Worm (Caenorhabditis elegans): Measurements from ENCODE around the gene K02F6.8.
A peak's percentile ranks its signal among the peaks of the same experiment; 100 is the strongest.

Gene K02F6.8

DNA sequence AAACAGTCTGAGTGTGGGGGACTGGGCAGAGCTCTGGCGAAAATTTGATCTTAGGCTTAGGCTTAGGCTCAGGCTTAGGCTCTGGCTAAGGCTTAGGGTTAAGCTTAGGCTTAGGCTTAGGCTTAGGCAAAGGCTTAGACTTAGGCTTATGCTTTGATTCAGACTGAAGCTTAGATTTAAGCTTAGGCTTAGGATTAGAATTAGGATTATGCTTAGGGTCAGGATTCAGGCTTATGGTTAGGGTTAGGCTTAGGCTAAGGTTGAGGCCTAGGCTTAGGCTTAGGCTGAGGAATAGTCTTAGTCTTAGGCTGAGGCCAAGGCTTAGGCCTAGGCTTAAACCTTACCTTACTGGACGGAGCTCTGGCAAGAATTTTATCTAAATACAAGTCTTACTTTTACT lies 8.0 kb downstream of the K02F6.8 start:
- TF ChIP-seq ham-2 (GFP tag; optimal IDR thresholded peaks at IDR 0.05), result peak; percentile 12
- TF ChIP-seq mls-2 (tag; optimal IDR thresholded peaks at IDR 0.05), result no peak

DNA sequence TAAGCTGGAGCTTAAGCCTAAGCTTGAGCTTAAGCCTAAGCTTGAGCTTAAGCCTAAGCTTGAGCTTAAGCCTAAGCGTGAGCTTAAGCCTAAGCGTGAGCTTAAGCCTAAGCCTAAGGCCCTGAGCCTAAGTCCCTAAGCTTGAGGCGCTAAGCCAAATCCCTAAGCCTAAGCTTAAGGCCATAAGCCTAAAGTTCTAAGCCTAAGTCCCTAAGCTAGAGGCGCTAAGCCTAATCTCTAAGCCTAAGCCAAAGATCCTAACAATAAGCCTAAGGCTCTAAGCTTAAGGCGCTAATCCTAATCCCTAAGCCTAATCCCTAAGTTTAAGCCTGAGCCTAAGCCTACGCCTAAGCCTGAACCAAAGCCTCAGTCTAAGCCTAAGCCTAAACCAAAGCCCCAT lies 9.2 kb downstream of the K02F6.8 start:
- TF ChIP-seq tbx-8 (GFP tag; optimal IDR thresholded peaks at IDR 0.05), result no peak
- TF ChIP-seq ham-2 (GFP tag; optimal IDR thresholded peaks at IDR 0.05), result peak; percentile 14
- no peak for TF ChIP-seq unc-62 (GFP tag; optimal IDR thresholded peaks at IDR 0.05)
- TF ChIP-seq ceh-83 (GFP tag; optimal IDR thresholded peaks at IDR 0.05), result no peak
- TF ChIP-seq ztf-11 (tag; optimal IDR thresholded peaks at IDR 0.05), result no peak
- no peak for TF ChIP-seq mls-2 (tag; optimal IDR thresholded peaks at IDR 0.05)

- no peak for TF ChIP-seq ceh-39 (tag; optimal IDR thresholded peaks at IDR 0.05)
- TF ChIP-seq nhr-76 (tag; optimal IDR thresholded peaks at IDR 0.05), result no peak
- no peak for TF ChIP-seq unc-120 (tag; optimal IDR thresholded peaks at IDR 0.05; ENCODE audit: poor library complexity, severe bottlenecking)
- TF ChIP-seq ceh-83 (GFP tag; optimal IDR thresholded peaks at IDR 0.05), result no peak
- TF ChIP-seq unc-62 (GFP tag; optimal IDR thresholded peaks at IDR 0.05), result no peak
- no peak for TF ChIP-seq lin-32 (GFP tag; optimal IDR thresholded peaks at IDR 0.05)
- no peak for TF ChIP-seq nhr-237 (tag; optimal IDR thresholded peaks at IDR 0.05)
- no peak for TF ChIP-seq unc-39 (tag; optimal IDR thresholded peaks at IDR 0.05)
- no peak for TF ChIP-seq lsy-2 (tag; optimal IDR thresholded peaks at IDR 0.05)
- no peak for TF ChIP-seq mls-2 (tag; optimal IDR thresholded peaks at IDR 0.05)
- no peak for TF ChIP-seq M03D4.4 (tag; optimal IDR thresholded peaks at IDR 0.05)
- TF ChIP-seq bed-3 (GFP tag; optimal IDR thresholded peaks at IDR 0.05), result no peak
- TF ChIP-seq mab-5 (tag; optimal IDR thresholded peaks at IDR 0.05), result no peak
- TF ChIP-seq sptf-1 (tag; optimal IDR thresholded peaks at IDR 0.05), result no peak
These were observed 12.9 kb downstream of the K02F6.8 start, which contains the start of gene bath-13 for ce11 chrII:2521960-2522359. Gene bath-13, minus strand, starts transcription at chrII:2522060.

ce11 chrII:2518487-2518886 lies 16.4 kb downstream of the K02F6.8 start:
- no peak for TF ChIP-seq unc-120 (tag; optimal IDR thresholded peaks at IDR 0.05; ENCODE audit: poor library complexity, severe bottlenecking)
- no peak for TF ChIP-seq cnd-1 (tag; optimal IDR thresholded peaks at IDR 0.05)
- TF ChIP-seq sptf-1 (tag; optimal IDR thresholded peaks at IDR 0.05), result no peak
- TF ChIP-seq M03D4.4 (tag; optimal IDR thresholded peaks at IDR 0.05), result no peak
- no peak for TF ChIP-seq mab-5 (tag; optimal IDR thresholded peaks at IDR 0.05)
- TF ChIP-seq hlh-1 (tag; optimal IDR thresholded peaks at IDR 0.05), result no peak
- no peak for TF ChIP-seq nhr-2 (tag; optimal IDR thresholded peaks at IDR 0.05)
- TF ChIP-seq sem-2 (GFP tag; optimal IDR thresholded peaks at IDR 0.05), result no peak
- TF ChIP-seq ceh-39 (tag; optimal IDR thresholded peaks at IDR 0.05), result no peak
- TF ChIP-seq elt-1 (tag; optimal IDR thresholded peaks at IDR 0.05; ENCODE audit: borderline replicate concordance, insufficient read depth), result no peak
- no peak for TF ChIP-seq lin-13 (tag; optimal IDR thresholded peaks at IDR 0.05)
- TF ChIP-seq flh-1 (GFP tag; optimal IDR thresholded peaks at IDR 0.05), result no peak
- no peak for TF ChIP-seq elt-3 (tag; optimal IDR thresholded peaks at IDR 0.05)
- TF ChIP-seq zip-8 (tag; optimal IDR thresholded peaks at IDR 0.05), result no peak
- TF ChIP-seq ces-1 (GFP tag; optimal IDR thresholded peaks at IDR 0.05), result no peak
- no peak for TF ChIP-seq pha-4 (tag; optimal IDR thresholded peaks at IDR 0.05)
- no peak for TF ChIP-seq drap-1 (GFP tag; optimal IDR thresholded peaks at IDR 0.05)
- no peak for TF ChIP-seq ceh-43 (GFP tag; optimal IDR thresholded peaks at IDR 0.05)
- no peak for TF ChIP-seq unc-62 (GFP tag; optimal IDR thresholded peaks at IDR 0.05)
- TF ChIP-seq nhr-28 (tag; optimal IDR thresholded peaks at IDR 0.05), result no peak

- TF ChIP-seq lin-32 (GFP tag; optimal IDR thresholded peaks at IDR 0.05), result no peak
- no peak for TF ChIP-seq nhr-2 (tag; optimal IDR thresholded peaks at IDR 0.05)
- TF ChIP-seq blmp-1 (tag; optimal IDR thresholded peaks at IDR 0.05), result no peak
- peak; percentile 99 for TF ChIP-seq unc-120 (tag; optimal IDR thresholded peaks at IDR 0.05; ENCODE audit: poor library complexity, severe bottlenecking)
- TF ChIP-seq pha-4 (tag; optimal IDR thresholded peaks at IDR 0.05), result no peak
- peak; percentile 2 for TF ChIP-seq nhr-237 (tag; optimal IDR thresholded peaks at IDR 0.05)
- no peak for TF ChIP-seq tbx-8 (GFP tag; optimal IDR thresholded peaks at IDR 0.05)
- peak; percentile 34 for TF ChIP-seq ces-1 (GFP tag; optimal IDR thresholded peaks at IDR 0.05)
These were observed 30.4 kb downstream of the K02F6.8 start, which contains the start of gene gbas-1 for ce11 chrII:2504431-2504928. Gene gbas-1, plus strand, starts transcription at chrII:2504878.
